Worm (Caenorhabditis elegans) whole organism, L2 larva: ENCODE data around the gene F58F6.6.

Source experiments
- ZK546.5 ChIP-seq: sonication (generic microtip); optimal IDR thresholded peaks from 2 replicates; lab custom pipeline; 2017; ENCODE audit warnings: missing biosample characterization, missing genetic modification characterization
- alr-1 ChIP-seq: fragments of 150-350 bp; optimal IDR thresholded peaks from 2 replicates; lab custom pipeline; 2014; ENCODE audit warnings: missing biosample characterization, missing genetic modification characterization
- aly-2 ChIP-seq: fragments of 150-350 bp; optimal IDR thresholded peaks from 2 replicates; lab custom pipeline; 2014; ENCODE audit warnings: missing biosample characterization, missing genetic modification characterization
- ama-1 ChIP-seq: fragments of 150-350 bp; optimal IDR thresholded peaks from 2 replicates; lab custom pipeline; 2018; ENCODE audit warnings: inconsistent platforms
- blmp-1 ChIP-seq: sonication (generic microtip); optimal IDR thresholded peaks from 2 replicates; lab custom pipeline; 2017; ENCODE audit warnings: missing genetic modification characterization, mild to moderate bottlenecking, missing compliant biosample characterization, antibody characterized with exemption, moderate library complexity; ENCODE audit not compliant: insufficient read depth
- lin-13 ChIP-seq: fragments of 150-350 bp; optimal IDR thresholded peaks from 2 replicates; lab custom pipeline; 2014; ENCODE audit warnings: missing biosample characterization, missing genetic modification reagents, missing genetic modification characterization
- lin-39 ChIP-seq: fragments of 150-350 bp; optimal IDR thresholded peaks from 2 replicates; lab custom pipeline; 2014; ENCODE audit warnings: missing biosample characterization, missing genetic modification reagents, missing genetic modification characterization
- lsy-2 ChIP-seq, 2 experiments: fragments of 150-350 bp in 1 of 2; sonication (generic microtip) in 1 of 2; optimal IDR thresholded peaks; 2 replicates each; lab custom pipeline; 2014 to 2017; ENCODE audit warnings: missing biosample characterization in 2 of 2, missing genetic modification characterization in 2 of 2
- mdl-1 ChIP-seq, 2 experiments: fragments of 150-350 bp in 1 of 2; sonication (generic microtip) in 1 of 2; optimal IDR thresholded peaks; 2 replicates each; lab custom pipeline; 2017; ENCODE audit warnings: missing biosample characterization in 2 of 2, missing genetic modification characterization in 2 of 2
- nhr-12 ChIP-seq: fragments of 150-350 bp; optimal IDR thresholded peaks from 2 replicates; lab custom pipeline; 2014; ENCODE audit warnings: missing biosample characterization, missing genetic modification characterization
- nhr-21 ChIP-seq: fragments of 150-350 bp; optimal IDR thresholded peaks from 2 replicates; lab custom pipeline; 2014; ENCODE audit warnings: missing biosample characterization, missing genetic modification characterization
- nhr-23 ChIP-seq: fragments of 150-350 bp; optimal IDR thresholded peaks from 2 replicates; lab custom pipeline; 2014; ENCODE audit warnings: missing biosample characterization, missing genetic modification reagents, missing genetic modification characterization
- nhr-77 ChIP-seq: fragments of 150-350 bp; optimal IDR thresholded peaks from 2 replicates; lab custom pipeline; 2014; ENCODE audit warnings: missing biosample characterization, missing genetic modification characterization
- unc-39 ChIP-seq: fragments of 150-350 bp; optimal IDR thresholded peaks from 2 replicates; lab custom pipeline; 2014; ENCODE audit warnings: missing biosample characterization, missing genetic modification characterization

ce11 chrIV:1359125-1359524 lies 18.2 kb downstream of the F58F6.6 start, which contains the start of gene col-105:
- TF ChIP-seq mdl-1 (tag; optimal IDR thresholded peaks at IDR 0.05; lab: Kevin White, UChicago) (no peak), nhr-77 (tag; lab: Kevin White, UChicago) (no peak), nhr-12 (tag; lab: Kevin White, UChicago) (no peak), ama-1 (lab: Kevin White, UChicago) (no peak), lin-39 (tag; lab: Kevin White, UChicago) (no peak), nhr-21 (no peak), alr-1 (tag; lab: Kevin White, UChicago) (no peak), lin-13 (GFP tag; lab: Kevin White, UChicago) (no peak), aly-2 (no peak), ZK546.5 (tag; lab: Kevin White, UChicago) (no peak), lsy-2 (tag; optimal IDR thresholded peaks at IDR 0.05; lab: Kevin White, UChicago) (no peak), unc-39 (tag; lab: Kevin White, UChicago) (no peak), nhr-23 (tag; lab: Kevin White, UChicago) (no peak), blmp-1 (no peak)
